Fruit fly (Drosophila melanogaster) whole organism, pupa: Measurements from ENCODE around the gene CG15408.

Experiments
- CG10348 ChIP-seq: fragments of 200-800 bp; sonication (Bioruptor generic); IDR thresholded peaks from 2 replicates; pipeline ENCODE4 v1.3.6; 2022; ENCODE audit warnings: missing biosample characterization, missing genetic modification characterization
- CG12605 ChIP-seq: fragments of 200-800 bp; sonication (Bioruptor generic); IDR thresholded peaks from 2 replicates; pipeline ENCODE4 v1.3.6; 2022; ENCODE audit warnings: missing biosample characterization, missing genetic modification characterization
- CG13204 ChIP-seq: fragments of 200-800 bp; sonication (Bioruptor generic); optimal IDR thresholded peaks from 2 replicates; lab custom pipeline; 2018; ENCODE audit warnings: missing biosample characterization, mild to moderate bottlenecking, missing genetic modification characterization, moderate library complexity
- CG14655 ChIP-seq: fragments of 200-800 bp; sonication (Bioruptor generic); optimal IDR thresholded peaks from 3 replicates; lab custom pipeline; 2017; ENCODE audit warnings: mild to moderate bottlenecking, missing biosample characterization, missing genetic modification reagents, missing genetic modification characterization
- CG15710 ChIP-seq: fragments of 200-800 bp; sonication (Bioruptor generic); optimal IDR thresholded peaks from 2 replicates; lab custom pipeline; 2018; ENCODE audit warnings: missing biosample characterization, mild to moderate bottlenecking, missing genetic modification characterization, moderate library complexity
- CG17806 ChIP-seq: fragments of 200-800 bp; sonication (Bioruptor generic); optimal IDR thresholded peaks from 2 replicates; lab custom pipeline; 2018; ENCODE audit warnings: missing biosample characterization, mild to moderate bottlenecking, missing genetic modification characterization, moderate library complexity
- CG32121 ChIP-seq: fragments of 200-800 bp; sonication (Bioruptor generic); IDR thresholded peaks from 2 replicates; pipeline ENCODE4 v1.3.6; 2022; ENCODE audit warnings: missing biosample characterization, missing genetic modification characterization
- CG34367 ChIP-seq: fragments of 200-800 bp; sonication (Bioruptor generic); optimal IDR thresholded peaks from 2 replicates; lab custom pipeline; 2018; ENCODE audit warnings: missing biosample characterization, mild to moderate bottlenecking, missing genetic modification characterization
- CG4496 ChIP-seq: fragments of 200-800 bp; sonication (Bioruptor generic); IDR thresholded peaks from 3 replicates; pipeline ENCODE4 v1.3.6; 2022; ENCODE audit warnings: missing biosample characterization, missing genetic modification characterization
- CG8159 ChIP-seq: fragments of 200-800 bp; sonication (Bioruptor generic); optimal IDR thresholded peaks from 3 replicates; lab custom pipeline; 2018; ENCODE audit warnings: missing biosample characterization, mild to moderate bottlenecking, missing genetic modification characterization, moderate library complexity
- CG8301 ChIP-seq: fragments of 200-800 bp; sonication (Bioruptor generic); optimal IDR thresholded peaks from 2 replicates; lab custom pipeline; 2018; ENCODE audit warnings: missing biosample characterization, mild to moderate bottlenecking, missing genetic modification characterization
- CG9948 ChIP-seq: fragments of 200-800 bp; sonication (Bioruptor generic); optimal IDR thresholded peaks from 2 replicates; lab custom pipeline; 2018; ENCODE audit warnings: missing biosample characterization, mild to moderate bottlenecking, missing genetic modification characterization, moderate library complexity
- D1 ChIP-seq: fragments of 200-800 bp; sonication (Bioruptor generic); optimal IDR thresholded peaks from 2 replicates; lab custom pipeline; 2018; ENCODE audit warnings: missing biosample characterization, mild to moderate bottlenecking, missing genetic modification characterization, moderate library complexity
- EcR ChIP-seq: fragments of 200-800 bp; sonication (Bioruptor generic); optimal IDR thresholded peaks from 3 replicates; lab custom pipeline; 2019; ENCODE audit warnings: missing biosample characterization, missing genetic modification characterization, mild to moderate bottlenecking, moderate library complexity, missing genetic modification reagents
- Ets98B ChIP-seq: fragments of 200-800 bp; sonication (Bioruptor generic); IDR thresholded peaks from 2 replicates; pipeline ENCODE4 v1.3.6; 2022; ENCODE audit warnings: missing biosample characterization, missing genetic modification characterization
- Pif1A ChIP-seq: fragments of 200-800 bp; sonication (Bioruptor generic); optimal IDR thresholded peaks from 3 replicates; lab custom pipeline; 2016; ENCODE audit warnings: missing biosample characterization, missing genetic modification characterization
- Pif1B ChIP-seq: fragments of 200-800 bp; sonication (Bioruptor generic); optimal IDR thresholded peaks from 3 replicates; lab custom pipeline; 2016; ENCODE audit warnings: missing biosample characterization, missing genetic modification characterization
- Snoo ChIP-seq: fragments of 200-800 bp; sonication (Bioruptor generic); optimal IDR thresholded peaks from 3 replicates; lab custom pipeline; 2017; ENCODE audit warnings: missing biosample characterization, mild to moderate bottlenecking, missing genetic modification characterization, inconsistent platforms
- fd96Ca ChIP-seq: fragments of 200-800 bp; sonication (Bioruptor generic); IDR thresholded peaks from 3 replicates; pipeline ENCODE4 v1.3.6; 2022; ENCODE audit warnings: missing biosample characterization, missing genetic modification characterization
- gl ChIP-seq: fragments of 200-800 bp; sonication (Bioruptor generic); optimal IDR thresholded peaks from 2 replicates; lab custom pipeline; 2018; ENCODE audit warnings: missing biosample characterization, mild to moderate bottlenecking, missing genetic modification characterization
- rn ChIP-seq: fragments of 200-800 bp; sonication (Bioruptor generic); IDR thresholded peaks from 2 replicates; pipeline ENCODE4 v1.3.6; 2022; ENCODE audit warnings: missing biosample characterization, missing genetic modification characterization

Gene CG15408

DNA sequence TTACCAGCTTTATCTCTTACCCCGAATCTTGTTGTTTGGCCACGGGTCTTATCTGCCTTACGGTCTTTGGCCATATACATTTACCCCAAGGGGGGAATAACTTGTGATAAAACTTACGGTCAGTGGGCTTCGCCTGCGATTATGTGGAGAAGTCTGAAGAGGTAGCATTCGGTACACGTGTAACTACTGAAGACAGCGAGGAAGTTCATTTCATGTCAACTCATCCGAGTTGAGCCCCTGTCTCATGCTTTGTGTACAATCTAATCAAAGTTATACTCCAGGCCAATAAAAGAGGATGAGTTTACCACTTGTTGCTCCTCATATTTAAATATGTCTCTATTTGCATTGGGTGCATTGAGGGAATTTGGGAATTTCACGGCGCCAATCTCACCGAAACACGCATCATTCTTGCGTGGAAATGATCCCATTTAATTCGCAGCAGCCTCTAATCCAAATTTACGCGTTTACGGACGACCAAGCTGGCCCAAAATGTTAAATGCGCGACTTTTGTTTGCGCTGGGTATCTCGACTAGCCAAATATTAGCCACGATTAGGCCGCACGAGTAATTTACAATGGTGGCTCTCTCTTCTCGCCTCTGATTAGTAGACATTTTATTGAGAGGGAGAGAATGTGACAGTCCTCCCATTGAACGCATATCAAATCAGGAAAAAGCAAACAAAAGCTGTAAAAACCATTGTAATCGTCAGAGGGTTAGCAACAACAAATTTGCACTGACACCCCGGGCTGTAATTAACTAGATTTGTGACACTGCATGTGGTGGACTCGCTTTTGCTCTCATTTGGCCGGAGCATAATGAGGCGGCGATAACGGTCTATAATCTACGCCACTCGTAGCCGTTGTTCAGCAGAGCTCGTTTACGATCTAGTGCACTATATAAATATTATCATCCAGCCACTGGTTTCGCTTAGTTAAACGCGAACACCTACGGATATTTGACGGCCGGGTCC lies 9.0 kb upstream of the CG15408 start, which contains the start of gene CG33281:
Gene CG33281, plus strand, starts transcription at position 919 of the 969 bp plus-strand sequence.
- TF ChIP-seq CG4496 (GFP tag; lab: Robert Waterston, UW), result 0 out of 3 replicates have a peak, but pooled peaks have one; percentile 23
- no peak for TF ChIP-seq Ets98B (GFP tag; lab: Robert Waterston, UW)
- TF ChIP-seq CG10348, result no peak
- no peak for TF ChIP-seq Pif1A (GFP tag; lab: Kevin White, UChicago)
- TF ChIP-seq CG14655 (GFP tag; lab: Kevin White, UChicago), result no peak

DNA sequence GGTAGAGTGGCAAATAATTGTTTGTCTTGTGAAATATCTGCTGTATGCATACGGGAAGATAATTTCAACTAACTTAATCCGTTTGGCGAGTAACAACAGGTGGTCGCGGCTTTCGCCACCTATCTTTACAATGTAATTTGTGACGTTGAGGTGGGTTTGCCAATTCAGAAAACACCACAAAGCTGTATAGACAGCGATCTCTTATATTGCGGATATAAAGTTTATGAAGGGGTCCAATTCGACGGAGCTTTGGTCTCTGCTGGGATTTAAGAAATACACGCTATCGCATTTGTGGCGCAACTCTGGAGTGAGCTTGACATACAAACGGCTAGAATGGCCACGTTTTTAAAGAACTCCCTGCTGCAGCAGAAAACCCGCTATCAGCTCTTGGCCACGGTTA lies 5.0 kb upstream of the CG15408 start, which contains the start of gene CG33282:
Gene CG33282, plus strand, starts transcription at position 301 of the 400 bp plus-strand sequence.
- no peak for TF ChIP-seq CG8301
- TF ChIP-seq rn, result no peak

DNA sequence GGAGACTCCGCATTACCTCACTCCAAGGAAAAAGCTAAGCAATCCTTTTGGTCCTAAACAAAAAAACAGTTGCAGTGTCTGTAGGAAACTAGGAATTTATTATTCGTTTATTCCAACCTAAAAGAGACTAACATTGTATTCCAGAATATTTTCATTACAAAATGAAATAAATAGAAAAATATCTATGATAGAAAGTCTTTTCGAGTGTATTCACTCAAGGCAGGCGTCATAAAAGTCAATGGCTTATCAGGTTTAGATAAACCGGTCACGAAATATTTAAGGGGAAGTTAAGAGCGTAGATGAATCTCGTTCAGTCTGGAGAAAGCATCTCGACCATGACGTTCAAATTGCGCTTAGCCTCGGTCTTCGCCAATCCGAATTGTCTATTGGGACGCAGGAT lies 2.0 kb upstream of the CG15408 start, which contains the start of gene CG3285:
Gene CG3285, plus strand, starts transcription at position 301 of the 400 bp plus-strand sequence.
- peak; percentile 39; the same call in 1 of the 3 replicates for TF ChIP-seq CG4496 (GFP tag; lab: Robert Waterston, UW)
- TF ChIP-seq fd96Ca (GFP tag; lab: Robert Waterston, UW), result no peak
- TF ChIP-seq, all 21 proteins: peak for 1

DNA sequence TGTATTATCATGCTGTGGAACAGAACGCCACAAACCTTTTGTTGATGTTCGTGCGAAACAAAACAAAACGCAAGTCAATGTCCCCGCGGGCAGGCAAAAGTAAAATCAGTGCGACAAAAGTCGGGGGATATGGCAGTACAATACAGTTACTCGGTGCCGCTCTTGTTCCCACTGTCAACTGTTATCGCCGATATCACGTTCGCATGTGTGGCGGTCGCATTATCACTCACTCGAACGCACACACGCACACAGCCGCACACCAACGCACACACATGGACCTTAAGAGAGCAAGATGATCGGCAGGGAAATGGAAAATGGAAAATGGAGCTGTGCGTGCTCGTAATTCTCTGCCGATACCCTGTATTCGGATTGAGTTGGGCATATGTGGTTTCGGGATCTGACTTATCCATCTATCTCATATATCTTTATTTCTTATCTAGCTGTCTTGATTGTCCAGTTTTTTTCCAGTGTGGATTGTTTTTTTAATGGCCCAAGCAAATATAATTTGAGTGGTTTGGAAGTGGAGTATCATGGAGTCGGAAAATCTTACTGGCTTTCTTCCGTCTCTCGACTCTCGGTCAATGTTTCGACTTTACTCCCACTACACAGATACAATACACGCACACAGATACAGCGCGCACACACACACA lies 6.1 kb downstream of the CG15408 start:
- TF ChIP-seq CG12605 (GFP tag; lab: Robert Waterston, UW), result peak; percentile 83
- TF ChIP-seq CG4496 (GFP tag; lab: Robert Waterston, UW), result peak; percentile 93
- peak; percentile 78 for TF ChIP-seq CG17806 (tag; lab: Kevin White, UChicago)
- peak; percentile 68 for TF ChIP-seq CG34367
- TF ChIP-seq Snoo, result peak; percentile 73
- no peak for TF ChIP-seq D1 (tag; lab: Kevin White, UChicago)
- peak; percentile 79 for TF ChIP-seq CG8159 (tag; lab: Kevin White, UChicago)
- peak; percentile 88 for TF ChIP-seq CG32121
- TF ChIP-seq CG14655 (GFP tag; lab: Kevin White, UChicago), result peak; percentile 92
- TF ChIP-seq CG13204 (GFP tag; lab: Kevin White, UChicago), result peak; percentile 4
- peak; percentile 87 for TF ChIP-seq Pif1A (GFP tag; lab: Kevin White, UChicago)
- peak; percentile 77 for TF ChIP-seq CG15710 (tag; lab: Kevin White, UChicago)
- peak; percentile 78 for TF ChIP-seq CG9948 (tag; lab: Kevin White, UChicago)
- TF ChIP-seq CG10348, result peak; percentile 67
- peak; percentile 73 for TF ChIP-seq gl (tag; lab: Kevin White, UChicago)
- TF ChIP-seq EcR, result peak; percentile 89
- TF ChIP-seq Ets98B (GFP tag; lab: Robert Waterston, UW), result peak; percentile 93
- TF ChIP-seq fd96Ca (GFP tag; lab: Robert Waterston, UW), result peak; percentile 93
- TF ChIP-seq rn, result peak; percentile 79
- TF ChIP-seq CG8301, result peak; percentile 93
- TF ChIP-seq Pif1B (GFP tag; lab: Kevin White, UChicago), result peak; percentile 69

DNA sequence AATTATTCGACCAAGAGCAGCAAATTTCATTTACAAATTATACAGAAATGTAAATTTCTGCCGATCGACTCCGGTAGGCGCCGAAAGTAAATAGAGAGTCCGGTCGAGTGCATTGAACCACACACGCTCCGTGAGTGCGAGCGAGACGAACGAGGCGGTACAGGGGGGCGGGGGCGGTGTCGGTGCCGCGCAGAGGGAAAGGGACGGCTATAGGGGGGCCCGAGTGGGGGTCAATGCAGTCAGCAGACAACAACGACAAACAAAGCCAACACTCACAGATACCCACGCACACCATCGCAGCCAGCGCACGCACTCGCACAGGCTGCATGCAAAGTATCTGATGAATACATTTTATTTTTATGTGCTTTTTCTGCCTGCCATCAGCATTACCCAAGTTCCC lies 6.8 kb downstream of the CG15408 start:
- TF ChIP-seq CG10348, result no peak
- TF ChIP-seq Pif1A (GFP tag; lab: Kevin White, UChicago), result no peak
- no peak for TF ChIP-seq CG34367
- no peak for TF ChIP-seq CG8301
- no peak for TF ChIP-seq CG8159 (tag; lab: Kevin White, UChicago)
- no peak for TF ChIP-seq D1 (tag; lab: Kevin White, UChicago)
- TF ChIP-seq Pif1B (GFP tag; lab: Kevin White, UChicago), result no peak
- TF ChIP-seq CG13204 (GFP tag; lab: Kevin White, UChicago), result peak; percentile 91
- TF ChIP-seq fd96Ca (GFP tag; lab: Robert Waterston, UW), result peak; percentile 57; the same call in 1 of the 3 replicates
- peak; percentile 8 for TF ChIP-seq Ets98B (GFP tag; lab: Robert Waterston, UW)
- TF ChIP-seq CG12605 (GFP tag; lab: Robert Waterston, UW), result peak; percentile 42; the same call in 1 of the 2 replicates
- no peak for TF ChIP-seq gl (tag; lab: Kevin White, UChicago)
- no peak for TF ChIP-seq CG14655 (GFP tag; lab: Kevin White, UChicago)
- TF ChIP-seq CG17806 (tag; lab: Kevin White, UChicago), result no peak
- TF ChIP-seq CG9948 (tag; lab: Kevin White, UChicago), result no peak
- peak; percentile 63; the same call in 1 of the 2 replicates for TF ChIP-seq CG32121
- TF ChIP-seq rn, result 0 out of 2 replicates have a peak, but pooled peaks have one; percentile 9
- peak; percentile 99 for TF ChIP-seq EcR
- peak; percentile 57 for TF ChIP-seq CG4496 (GFP tag; lab: Robert Waterston, UW)
- TF ChIP-seq, all 21 proteins: peak for 8
